Worm (Caenorhabditis elegans) whole organism, young adult: ENCODE data around the gene C47E12.11.

Source experiments
- D2030.7 ChIP-seq: fragments of 200-800 bp; sonication (Bioruptor generic); IDR thresholded peaks from 2 replicates; pipeline ENCODE4 v1.3.6; 2022; ENCODE audit warnings: missing genetic modification reagents, missing genetic modification characterization, missing compliant biosample characterization
- F23B12.7 ChIP-seq: sonication (generic microtip); optimal IDR thresholded peaks from 2 replicates; lab custom pipeline; 2017; ENCODE audit warnings: missing genetic modification characterization, mild to moderate bottlenecking, missing compliant biosample characterization, antibody characterized with exemption, moderate library complexity; ENCODE audit not compliant: insufficient read depth
- K12H6.12 ChIP-seq: fragments of 200-800 bp; sonication (Bioruptor generic); optimal IDR thresholded peaks from 2 replicates; lab custom pipeline; 2018; ENCODE audit warnings: mild to moderate bottlenecking, missing genetic modification characterization, missing compliant biosample characterization
- T07F8.4 ChIP-seq: sonication (generic microtip); optimal IDR thresholded peaks from 2 replicates; lab custom pipeline; 2016; ENCODE audit warnings: mild to moderate bottlenecking, missing genetic modification characterization, moderate library complexity, missing compliant biosample characterization
- T26A5.8 ChIP-seq: sonication (generic microtip); optimal IDR thresholded peaks from 2 replicates; lab custom pipeline; 2016; ENCODE audit warnings: missing genetic modification characterization, missing compliant biosample characterization
- Y56A3A.18 ChIP-seq: fragments of 200-800 bp; sonication (Bioruptor generic); IDR thresholded peaks from 2 replicates; pipeline ENCODE4 v1.3.6; 2022; ENCODE audit warnings: missing genetic modification reagents, missing genetic modification characterization, missing compliant biosample characterization
- Y67H2A.10 ChIP-seq: fragments of 200-800 bp; sonication (Bioruptor generic); conservative IDR thresholded peaks from 2 replicates; pipeline ENCODE4 v1.3.6; 2022; ENCODE audit warnings: missing genetic modification reagents, missing genetic modification characterization, missing compliant biosample characterization
- ZK185.1 ChIP-seq: sonication (generic microtip); optimal IDR thresholded peaks from 2 replicates; lab custom pipeline; 2016; ENCODE audit warnings: mild to moderate bottlenecking, missing genetic modification characterization, missing compliant biosample characterization; ENCODE audit not compliant: poor library complexity, severe bottlenecking
- akir-1 ChIP-seq: fragments of 200-800 bp; sonication (Bioruptor generic); optimal IDR thresholded peaks from 2 replicates; lab custom pipeline; 2018; ENCODE audit warnings: mild to moderate bottlenecking, missing genetic modification characterization, moderate library complexity, missing compliant biosample characterization
- ama-1 ChIP-seq, 3 experiments: fragments of 150-350 bp in 1 of 3; sonication (generic microtip) in 2 of 3; optimal IDR thresholded peaks; 2 replicates each; lab custom pipeline; 2014 to 2018; ENCODE audit warnings: missing biosample characterization in 2 of 3, missing genetic modification characterization in 2 of 3, missing genetic modification reagents in 2 of 3
- aptf-3 ChIP-seq: fragments of 200-800 bp; sonication (Bioruptor generic); IDR thresholded peaks from 2 replicates; pipeline ENCODE4 v1.3.6; 2022; ENCODE audit warnings: missing genetic modification characterization, missing compliant biosample characterization
- atf-7 ChIP-seq: sonication (generic microtip); optimal IDR thresholded peaks from 2 replicates; lab custom pipeline; 2017; ENCODE audit warnings: mild to moderate bottlenecking, missing genetic modification characterization, missing compliant biosample characterization
- athp-1 ChIP-seq: sonication (generic microtip); optimal IDR thresholded peaks from 2 replicates; lab custom pipeline; 2017; ENCODE audit warnings: mild to moderate bottlenecking, missing genetic modification characterization, missing compliant biosample characterization
- attf-5 ChIP-seq: fragments of 200-800 bp; sonication (Bioruptor generic); optimal IDR thresholded peaks from 2 replicates; lab custom pipeline; 2018; ENCODE audit warnings: mild to moderate bottlenecking, missing genetic modification characterization, missing compliant biosample characterization
- ceh-100 ChIP-seq: fragments of 200-800 bp; sonication (Bioruptor generic); IDR thresholded peaks from 2 replicates; pipeline ENCODE4 v1.3.6; 2022; ENCODE audit warnings: missing genetic modification reagents, missing genetic modification characterization, missing compliant biosample characterization
- ceh-40 ChIP-seq: fragments of 200-800 bp; sonication (Bioruptor generic); IDR thresholded peaks from 2 replicates; pipeline ENCODE4 v1.3.6; 2022; ENCODE audit warnings: missing genetic modification characterization, missing compliant biosample characterization
- dox-1 ChIP-seq: fragments of 200-800 bp; sonication (Bioruptor generic); IDR thresholded peaks from 2 replicates; pipeline ENCODE4 v1.3.6; 2022; ENCODE audit warnings: missing genetic modification reagents, missing genetic modification characterization, missing compliant biosample characterization
- dpff-1 ChIP-seq: sonication (generic microtip); optimal IDR thresholded peaks from 2 replicates; lab custom pipeline; 2017; ENCODE audit warnings: mild to moderate bottlenecking, missing genetic modification characterization, missing compliant biosample characterization
- dpl-1 ChIP-seq: fragments of 150-350 bp; optimal IDR thresholded peaks from 2 replicates; lab custom pipeline; 2014; ENCODE audit warnings: missing biosample characterization, missing genetic modification reagents, missing genetic modification characterization
- egrh-3 ChIP-seq: fragments of 200-800 bp; sonication (Bioruptor generic); IDR thresholded peaks from 2 replicates; pipeline ENCODE4 v1.3.6; 2022; ENCODE audit warnings: missing genetic modification reagents, missing genetic modification characterization, missing compliant biosample characterization
- fkh-3 ChIP-seq: sonication (generic microtip); optimal IDR thresholded peaks from 2 replicates; lab custom pipeline; 2016; ENCODE audit warnings: mild to moderate bottlenecking, missing genetic modification characterization, missing compliant biosample characterization
- hlh-12 ChIP-seq: sonication (generic microtip); optimal IDR thresholded peaks from 2 replicates; lab custom pipeline; 2016; ENCODE audit warnings: missing genetic modification characterization, missing compliant biosample characterization
- hmg-20 ChIP-seq: fragments of 200-800 bp; sonication (Bioruptor generic); IDR thresholded peaks from 2 replicates; pipeline ENCODE4 v1.3.6; 2022; ENCODE audit warnings: missing genetic modification reagents, missing genetic modification characterization, missing compliant biosample characterization
- hrde-1 ChIP-seq: sonication (generic microtip); optimal IDR thresholded peaks from 2 replicates; lab custom pipeline; 2016; ENCODE audit warnings: missing genetic modification characterization, mild to moderate bottlenecking, missing compliant biosample characterization, moderate library complexity, missing genotype, missing genetic modification reagents, borderline replicate concordance
- lin-26 ChIP-seq: fragments of 200-800 bp; sonication (Bioruptor generic); IDR thresholded peaks from 2 replicates; pipeline ENCODE4 v1.3.6; 2022; ENCODE audit warnings: missing genetic modification reagents, missing genetic modification characterization, missing compliant biosample characterization
- lin-54 ChIP-seq: fragments of 200-800 bp; sonication (Bioruptor generic); optimal IDR thresholded peaks from 2 replicates; lab custom pipeline; 2018; ENCODE audit warnings: mild to moderate bottlenecking, missing genetic modification characterization, missing compliant biosample characterization
- mcd-1 ChIP-seq: fragments of 200-800 bp; sonication (Bioruptor generic); IDR thresholded peaks from 2 replicates; pipeline ENCODE4 v1.3.6; 2022; ENCODE audit warnings: missing genetic modification reagents, missing genetic modification characterization, missing compliant biosample characterization
- nfyb-1 ChIP-seq: fragments of 200-800 bp; sonication (Bioruptor generic); IDR thresholded peaks from 2 replicates; pipeline ENCODE4 v1.3.6; 2022; ENCODE audit warnings: missing genetic modification reagents, missing genetic modification characterization, missing compliant biosample characterization
- nhr-179 ChIP-seq: sonication (generic microtip); optimal IDR thresholded peaks from 2 replicates; lab custom pipeline; 2016; ENCODE audit warnings: mild to moderate bottlenecking, missing genetic modification characterization, missing compliant biosample characterization
- nhr-80 ChIP-seq: sonication (generic microtip); optimal IDR thresholded peaks from 2 replicates; lab custom pipeline; 2016; ENCODE audit warnings: missing genetic modification characterization, missing compliant biosample characterization
- nhr-90 ChIP-seq: sonication (generic microtip); optimal IDR thresholded peaks from 2 replicates; lab custom pipeline; 2016; ENCODE audit warnings: missing genotype, mild to moderate bottlenecking, missing genetic modification characterization, missing compliant biosample characterization
- pbrm-1 ChIP-seq: fragments of 200-800 bp; sonication (Bioruptor generic); IDR thresholded peaks from 2 replicates; pipeline ENCODE4 v1.3.6; 2022; ENCODE audit warnings: missing genetic modification reagents, missing genetic modification characterization, missing compliant biosample characterization
- pha-4 ChIP-seq: fragments of 150-350 bp; sonication (generic microtip); optimal IDR thresholded peaks from 2 replicates; lab custom pipeline; 2014; ENCODE audit warnings: missing biosample characterization, missing genetic modification reagents, missing genetic modification characterization
- repo-1 ChIP-seq: sonication (generic microtip); optimal IDR thresholded peaks from 2 replicates; lab custom pipeline; 2017; ENCODE audit warnings: mild to moderate bottlenecking, missing genetic modification characterization, missing compliant biosample characterization
- rpc-1 ChIP-seq, 2 experiments: fragments of 150-350 bp in 1 of 2; sonication (generic microtip) in 1 of 2; optimal IDR thresholded peaks; 2 replicates each; lab custom pipeline; 2014 to 2018; ENCODE audit warnings: missing biosample characterization in 1 of 2, missing genetic modification characterization in 1 of 2, missing genetic modification reagents in 1 of 2, missing genotype in 1 of 2
- snpc-1.1 ChIP-seq: sonication (generic microtip); optimal IDR thresholded peaks from 2 replicates; lab custom pipeline; 2017; ENCODE audit warnings: missing genetic modification characterization, mild to moderate bottlenecking, missing compliant biosample characterization, antibody characterized with exemption, moderate library complexity, missing genotype, missing genetic modification reagents; ENCODE audit not compliant: insufficient read depth
- snpc-1.3 ChIP-seq: sonication (generic microtip); optimal IDR thresholded peaks from 2 replicates; lab custom pipeline; 2017; ENCODE audit warnings: missing genetic modification characterization, mild to moderate bottlenecking, missing compliant biosample characterization, antibody characterized with exemption, moderate library complexity, missing genotype, missing genetic modification reagents; ENCODE audit not compliant: insufficient read depth
- snpc-4 ChIP-seq, 5 experiments: fragments of 150-350 bp in 1 of 5; sonication (generic microtip) in 4 of 5; optimal IDR thresholded peaks; 2 replicates each; lab custom pipeline; 2014 to 2018; ENCODE audit warnings: missing genetic modification characterization in 5 of 5, missing biosample characterization in 3 of 5, antibody characterized with exemption in 2 of 5, mild to moderate bottlenecking in 2 of 5, missing compliant biosample characterization in 2 of 5, missing genotype in 2 of 5, moderate library complexity in 2 of 5, missing genetic modification reagents in 1 of 5
- somi-1 ChIP-seq: fragments of 200-800 bp; sonication (Bioruptor generic); optimal IDR thresholded peaks from 2 replicates; lab custom pipeline; 2018; ENCODE audit warnings: mild to moderate bottlenecking, missing genetic modification characterization, missing compliant biosample characterization
- unc-62 ChIP-seq: fragments of 150-350 bp; optimal IDR thresholded peaks from 2 replicates; lab custom pipeline; 2014; ENCODE audit warnings: missing biosample characterization, missing genetic modification reagents, missing genetic modification characterization
- zfh-2 ChIP-seq: fragments of 200-800 bp; sonication (Bioruptor generic); conservative IDR thresholded peaks from 2 replicates; pipeline ENCODE4 v1.3.6; 2022; ENCODE audit warnings: missing genetic modification reagents, missing genetic modification characterization, missing compliant biosample characterization
- ztf-18 ChIP-seq: sonication (generic microtip); optimal IDR thresholded peaks from 2 replicates; lab custom pipeline; 2016; ENCODE audit warnings: missing genotype, mild to moderate bottlenecking, missing genetic modification characterization, missing compliant biosample characterization
- ztf-22 ChIP-seq: fragments of 200-800 bp; sonication (Bioruptor generic); optimal IDR thresholded peaks from 2 replicates; lab custom pipeline; 2018; ENCODE audit warnings: mild to moderate bottlenecking, missing genetic modification characterization, moderate library complexity, missing compliant biosample characterization
- ztf-25 ChIP-seq: fragments of 200-800 bp; sonication (Bioruptor generic); IDR thresholded peaks from 2 replicates; pipeline ENCODE4 v1.3.6; 2022; ENCODE audit warnings: missing genetic modification reagents, missing genetic modification characterization, missing compliant biosample characterization
- ztf-28 ChIP-seq: fragments of 200-800 bp; sonication (Bioruptor generic); IDR thresholded peaks from 2 replicates; pipeline ENCODE4 v1.3.6; 2022; ENCODE audit warnings: missing genetic modification reagents, missing genetic modification characterization, missing compliant biosample characterization
- ztf-3 ChIP-seq: fragments of 200-800 bp; sonication (Bioruptor generic); optimal IDR thresholded peaks from 2 replicates; lab custom pipeline; 2018; ENCODE audit warnings: mild to moderate bottlenecking, missing genetic modification characterization, missing compliant biosample characterization

The C47E12.11 gene

DNA sequence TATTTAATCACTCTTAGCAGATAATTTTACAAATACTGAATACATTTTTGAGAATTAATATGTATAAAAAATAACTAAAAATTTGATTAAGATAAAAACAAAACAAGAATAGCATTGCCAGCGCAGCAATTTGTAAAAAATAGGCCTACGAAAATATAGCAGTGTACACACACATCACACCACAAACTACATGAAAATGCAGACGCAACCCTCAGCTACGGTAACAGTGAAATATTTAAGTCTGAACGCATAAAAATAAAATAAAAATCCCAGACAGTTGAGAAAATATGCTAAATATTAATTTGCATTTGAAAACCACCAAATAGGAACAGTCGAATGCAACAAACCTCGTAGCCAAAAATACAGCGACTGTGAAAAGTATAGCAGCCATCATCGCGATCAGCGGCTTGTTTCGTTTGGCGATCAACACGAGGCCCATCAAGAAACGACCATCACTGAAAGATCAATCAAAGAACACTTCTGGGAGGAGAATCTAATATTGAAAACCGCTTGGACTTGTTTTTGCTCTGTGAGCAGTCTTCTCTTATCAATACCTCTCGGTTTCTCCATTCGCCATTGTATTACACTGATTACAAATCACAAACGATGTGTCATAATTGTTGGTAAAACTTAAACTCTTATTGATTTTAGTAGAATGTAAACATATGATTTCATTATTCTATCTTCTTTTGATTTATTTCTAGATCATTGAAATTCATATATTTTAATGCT, 29.5 kb downstream of the C47E12.11 start, which contains the start of gene pyp-1 (continued):
- TF ChIP-seq F23B12.7 (tag; lab: Kevin White, UChicago) (peak; percentile 17), dpff-1 (tag; lab: Kevin White, UChicago) (no peak), fkh-3 (no peak), ztf-3 (no peak), T26A5.8 (tag; lab: Kevin White, UChicago) (no peak), Y67H2A.10 (GFP tag; lab: Robert Waterston, UW) (no peak), ceh-100 (GFP tag; lab: Robert Waterston, UW) (no peak), ztf-22 (no peak), K12H6.12 (tag; lab: Kevin White, UChicago) (peak; percentile 7), snpc-1.1 (tag; lab: Kevin White, UChicago) (no peak), hlh-12 (tag; lab: Kevin White, UChicago) (no peak), D2030.7 (0 out of 2 replicates have a peak, but pooled peaks have one; percentile 19), zfh-2 (GFP tag; lab: Robert Waterston, UW) (no peak), lin-54 (no peak), aptf-3 (GFP tag; lab: Robert Waterston, UW) (no peak), nfyb-1 (GFP tag; lab: Robert Waterston, UW) (no peak), athp-1 (tag; lab: Kevin White, UChicago) (no peak), hrde-1 (tag; lab: Kevin White, UChicago) (no peak), dpl-1 (GFP tag; lab: Kevin White, UChicago) (peak; percentile 23), nhr-179 (no peak), nhr-90 (tag; lab: Kevin White, UChicago) (no peak), attf-5 (GFP tag; lab: Kevin White, UChicago) (no peak), ztf-25 (GFP tag; lab: Robert Waterston, UW) (no peak), ama-1 (optimal IDR thresholded peaks at IDR 0.05; lab: Kevin White, UChicago) (no peak), ama-1 (GFP tag; optimal IDR thresholded peaks at IDR 0.05; lab: Kevin White, UChicago) (no peak), mcd-1 (GFP tag; lab: Robert Waterston, UW) (0 out of 2 replicates have a peak, but pooled peaks have one; percentile 4), repo-1 (tag; lab: Kevin White, UChicago) (no peak), akir-1 (GFP tag; lab: Kevin White, UChicago) (no peak), ztf-28 (GFP tag; lab: Robert Waterston, UW) (no peak), snpc-1.3 (tag; lab: Kevin White, UChicago) (no peak), nhr-80 (tag; lab: Kevin White, UChicago) (peak; percentile 18), snpc-4 (GFP tag; optimal IDR thresholded peaks at IDR 0.05; lab: Kevin White, UChicago) (no peak), snpc-4 (tag; optimal IDR thresholded peaks at IDR 0.05; lab: Kevin White, UChicago) (no peak), pbrm-1 (GFP tag; lab: Robert Waterston, UW) (0 out of 2 replicates have a peak, but pooled peaks have one; percentile 10), ZK185.1 (no peak), pha-4 (tag; lab: Kevin White, UChicago) (no peak), unc-62 (GFP tag; lab: Kevin White, UChicago) (no peak), ceh-40 (no peak), ztf-18 (tag; lab: Kevin White, UChicago) (no peak), rpc-1 (optimal IDR thresholded peaks at IDR 0.05; lab: Kevin White, UChicago) (no peak), rpc-1 (tag; optimal IDR thresholded peaks at IDR 0.05; lab: Kevin White, UChicago) (no peak), lin-26 (GFP tag; lab: Robert Waterston, UW) (no peak), somi-1 (GFP tag; lab: Kevin White, UChicago) (no peak), dox-1 (GFP tag; lab: Robert Waterston, UW) (no peak), Y56A3A.18 (no peak), hmg-20 (GFP tag; lab: Robert Waterston, UW) (no peak), egrh-3 (GFP tag; lab: Robert Waterston, UW) (no peak), T07F8.4 (tag; lab: Kevin White, UChicago) (no peak), atf-7 (tag; lab: Kevin White, UChicago) (no peak)
